2 fruit fly cellular contexts compared by ENCODE assay signal in genomic region chr3R:8356626-8357290, dm6.
A peak's percentile ranks its signal among the peaks of the same experiment; 100 is the strongest.
TF ChIP-seq lines count a peak whose summit lies in the region.

TSS of gene stck (plus strand) at chr3R:8356978.

TF ChIP-seq in whole organism, adult, 20 proteins besides CTCF, POLR2A, EP300 and RAD21 (continued from another document):
- no peak for TF ChIP-seq bab1 (GFP tag; optimal IDR thresholded peaks at IDR 0.05; lab: Kevin White, UChicago)

TF ChIP-seq in whole organism, embryonic, 481 proteins besides CTCF, POLR2A, EP300 and RAD21 (continued from another document and continues in another):
- TF ChIP-seq ind (GFP tag; optimal IDR thresholded peaks at IDR 0.05; lab: Kevin White, UChicago) (no peak), gfzf (GFP tag; optimal IDR thresholded peaks at IDR 0.05; lab: Kevin White, UChicago) (peak; percentile 94), otp (GFP tag; IDR thresholded peaks at IDR 0.05; lab: Robert Waterston, UW) (no peak), CG10147 (GFP tag; optimal IDR thresholded peaks at IDR 0.05; lab: Kevin White, UChicago) (no peak), oc (tag; optimal IDR thresholded peaks at IDR 0.05; lab: Kevin White, UChicago) (no peak), croc (GFP tag; conservative IDR thresholded peaks at IDR 0.05; lab: Robert Waterston, UW) (no peak), zen2 (GFP tag; IDR thresholded peaks at IDR 0.05; lab: Robert Waterston, UW; ENCODE audit: partially characterized antibody) (no peak), CG13123 (GFP tag; optimal IDR thresholded peaks at IDR 0.05; lab: Kevin White, UChicago) (no peak), CG5953 (GFP tag; IDR thresholded peaks at IDR 0.05; lab: Robert Waterston, UW) (no peak), caup (GFP tag; optimal IDR thresholded peaks at IDR 0.05; lab: Kevin White, UChicago; ENCODE audit: severe bottlenecking) (peak; percentile 17), stc (GFP tag; IDR thresholded peaks at IDR 0.05; lab: Robert Waterston, UW) (no peak), CG3407 (GFP tag; optimal IDR thresholded peaks at IDR 0.05; lab: Kevin White, UChicago) (peak; percentile 12), kah (GFP tag; optimal IDR thresholded peaks at IDR 0.05; lab: Kevin White, UChicago) (no peak), Asciz (GFP tag; optimal IDR thresholded peaks at IDR 0.05; lab: Kevin White, UChicago) (no peak), bbx (GFP tag; IDR thresholded peaks at IDR 0.05; lab: Robert Waterston, UW; ENCODE audit: partially characterized antibody) (peak; percentile 64), jigr1 (GFP tag; IDR thresholded peaks at IDR 0.05; lab: Robert Waterston, UW) (no peak), CG11456 (GFP tag; IDR thresholded peaks at IDR 0.05; lab: Robert Waterston, UW) (no peak), CG17186 (GFP tag; optimal IDR thresholded peaks at IDR 0.05; lab: Kevin White, UChicago) (peak; percentile 84), CG6813 (GFP tag; optimal IDR thresholded peaks at IDR 0.05; lab: Kevin White, UChicago) (no peak), CG12071 (GFP tag; optimal IDR thresholded peaks at IDR 0.05; lab: Kevin White, UChicago) (no peak), Awh (GFP tag; IDR thresholded peaks at IDR 0.05; lab: Robert Waterston, UW) (no peak), CG7357 (GFP tag; IDR thresholded peaks at IDR 0.05; lab: Robert Waterston, UW) (no peak), CG12659 (GFP tag; optimal IDR thresholded peaks at IDR 0.05; lab: Kevin White, UChicago) (peak; percentile 27), nerfin-2 (GFP tag; IDR thresholded peaks at IDR 0.05; lab: Robert Waterston, UW; ENCODE audit: partially characterized antibody) (no peak), CG6654 (GFP tag; optimal IDR thresholded peaks at IDR 0.05; lab: Kevin White, UChicago) (no peak), CG9817 (tag; optimal IDR thresholded peaks at IDR 0.05; lab: Kevin White, UChicago) (no peak), bigmax (GFP tag; optimal IDR thresholded peaks at IDR 0.05; lab: Kevin White, UChicago) (no peak), slou (GFP tag; optimal IDR thresholded peaks at IDR 0.05; lab: Kevin White, UChicago) (no peak), fru (optimal IDR thresholded peaks at IDR 0.05; lab: Kevin White, UChicago) (no peak), CG2129 (GFP tag; IDR thresholded peaks at IDR 0.05; lab: Robert Waterston, UW; ENCODE audit: partially characterized antibody) (peak; percentile 24; the same call in 1 of the 2 replicates), Lhr (GFP tag; optimal IDR thresholded peaks at IDR 0.05; lab: Kevin White, UChicago) (no peak), Trl (optimal IDR thresholded peaks at IDR 0.05; lab: Kevin White, UChicago) (no peak), Trl (GFP tag; optimal IDR thresholded peaks at IDR 0.05; lab: Kevin White, UChicago) (no peak), CG18011 (GFP tag; optimal IDR thresholded peaks at IDR 0.05; lab: Kevin White, UChicago) (no peak), C15 (GFP tag; IDR thresholded peaks at IDR 0.05; lab: Robert Waterston, UW) (no peak), tgo (GFP tag; IDR thresholded peaks at IDR 0.05; lab: Robert Waterston, UW) (no peak), Antp (GFP tag; optimal IDR thresholded peaks at IDR 0.05; lab: Kevin White, UChicago) (no peak), knrl (GFP tag; IDR thresholded peaks at IDR 0.05; lab: Robert Waterston, UW; ENCODE audit: partially characterized antibody) (peak; percentile 58; the same call in 2 of the 3 replicates), Hey (tag; optimal IDR thresholded peaks at IDR 0.05; lab: Kevin White, UChicago) (no peak), CG12236 (GFP tag; optimal IDR thresholded peaks at IDR 0.05; lab: Kevin White, UChicago) (no peak), CG11398 (GFP tag; optimal IDR thresholded peaks at IDR 0.05; lab: Kevin White, UChicago) (no peak), CG5245 (GFP tag; optimal IDR thresholded peaks at IDR 0.05; lab: Kevin White, UChicago) (no peak), CG2202 (tag; optimal IDR thresholded peaks at IDR 0.05; lab: Kevin White, UChicago) (no peak), CG4617 (GFP tag; optimal IDR thresholded peaks at IDR 0.05; lab: Kevin White, UChicago; ENCODE audit: borderline replicate concordance) (peak; percentile 91), trh (GFP tag; optimal IDR thresholded peaks at IDR 0.05; lab: Kevin White, UChicago) (no peak), Ets65A (GFP tag; lab: Kevin White, UChicago) (no peak), HmgD (GFP tag; optimal IDR thresholded peaks at IDR 0.05; lab: Kevin White, UChicago) (no peak), dysf (GFP tag; IDR thresholded peaks at IDR 0.05; lab: Robert Waterston, UW) (no peak), CG8290 (GFP tag; optimal IDR thresholded peaks at IDR 0.05; lab: Kevin White, UChicago) (no peak), CG8290 (tag; optimal IDR thresholded peaks at IDR 0.05; lab: Kevin White, UChicago) (peak in 1 of 2 experiments; percentile 27), CG4730 (GFP tag; IDR thresholded peaks at IDR 0.05; lab: Robert Waterston, UW) (no peak), CG2116 (GFP tag; optimal IDR thresholded peaks at IDR 0.05; lab: Kevin White, UChicago) (peak; percentile 87), CG2889 (GFP tag; IDR thresholded peaks at IDR 0.05; lab: Robert Waterston, UW) (no peak), CG10431 (GFP tag; optimal IDR thresholded peaks at IDR 0.05; lab: Kevin White, UChicago) (no peak), gsb (GFP tag; IDR thresholded peaks at IDR 0.05; lab: Robert Waterston, UW) (no peak), CG34224 (GFP tag; IDR thresholded peaks at IDR 0.05; lab: Robert Waterston, UW; ENCODE audit: partially characterized antibody) (peak; percentile 61), gem (tag; optimal IDR thresholded peaks at IDR 0.05; lab: Kevin White, UChicago) (no peak), TFAM (GFP tag; optimal IDR thresholded peaks at IDR 0.05; lab: Kevin White, UChicago) (no peak), wdn (GFP tag; IDR thresholded peaks at IDR 0.05; lab: Robert Waterston, UW) (no peak), Hmx (GFP tag; optimal IDR thresholded peaks at IDR 0.05; lab: Kevin White, UChicago) (no peak), CG12299 (tag; optimal IDR thresholded peaks at IDR 0.05; lab: Kevin White, UChicago) (no peak), CG3065 (GFP tag; optimal IDR thresholded peaks at IDR 0.05; lab: Kevin White, UChicago) (no peak), ken (GFP tag; IDR thresholded peaks at IDR 0.05; lab: Robert Waterston, UW) (no peak), scrt (GFP tag; optimal IDR thresholded peaks at IDR 0.05; lab: Kevin White, UChicago) (no peak), vvl (GFP tag; IDR thresholded peaks at IDR 0.05; lab: Robert Waterston, UW) (no peak), Elba2 (GFP tag; optimal IDR thresholded peaks at IDR 0.05; lab: Kevin White, UChicago) (no peak), jing (GFP tag; optimal IDR thresholded peaks at IDR 0.05; lab: Kevin White, UChicago) (no peak), CG10565 (GFP tag; optimal IDR thresholded peaks at IDR 0.05; lab: Kevin White, UChicago) (no peak), CG12155 (GFP tag; optimal IDR thresholded peaks at IDR 0.05; lab: Kevin White, UChicago) (no peak), Poxn (GFP tag; IDR thresholded peaks at IDR 0.05; lab: Robert Waterston, UW) (no peak), Gug (GFP tag; IDR thresholded peaks at IDR 0.05; lab: Robert Waterston, UW) (no peak), CG6683 (GFP tag; optimal IDR thresholded peaks at IDR 0.05; lab: Kevin White, UChicago) (no peak), sna (GFP tag; IDR thresholded peaks at IDR 0.05; lab: Robert Waterston, UW; ENCODE audit: partially characterized antibody) (no peak), CG1602 (GFP tag; optimal IDR thresholded peaks at IDR 0.05; lab: Kevin White, UChicago) (no peak), cad (GFP tag; optimal IDR thresholded peaks at IDR 0.05; lab: Kevin White, UChicago) (no peak), chif (GFP tag; optimal IDR thresholded peaks at IDR 0.05; lab: Kevin White, UChicago) (no peak), bab2 (GFP tag; optimal IDR thresholded peaks at IDR 0.05; lab: Kevin White, UChicago) (no peak), CG12219 (GFP tag; optimal IDR thresholded peaks at IDR 0.05; lab: Kevin White, UChicago) (no peak), CG2199 (GFP tag; IDR thresholded peaks at IDR 0.05; lab: Robert Waterston, UW) (no peak), repo (GFP tag; optimal IDR thresholded peaks at IDR 0.05; lab: Kevin White, UChicago) (no peak), eve (GFP tag; optimal IDR thresholded peaks at IDR 0.05; lab: Kevin White, UChicago) (no peak), Hr3 (GFP tag; optimal IDR thresholded peaks at IDR 0.05; lab: Kevin White, UChicago) (no peak), HLH54F (GFP tag; optimal IDR thresholded peaks at IDR 0.05; lab: Kevin White, UChicago) (no peak), grau (tag; optimal IDR thresholded peaks at IDR 0.05; lab: Kevin White, UChicago) (no peak), ems (GFP tag; optimal IDR thresholded peaks at IDR 0.05; lab: Kevin White, UChicago) (no peak), CG10267 (tag; optimal IDR thresholded peaks at IDR 0.05; lab: Kevin White, UChicago) (peak; percentile 14), ham (GFP tag; IDR thresholded peaks at IDR 0.05; lab: Robert Waterston, UW) (no peak), Dek (tag; optimal IDR thresholded peaks at IDR 0.05; lab: Kevin White, UChicago) (no peak), Dll (GFP tag; IDR thresholded peaks at IDR 0.05; lab: Robert Waterston, UW; ENCODE audit: partially characterized antibody) (peak; percentile 50; the same call in 2 of the 4 replicates), CG4328 (GFP tag; optimal IDR thresholded peaks at IDR 0.05; lab: Kevin White, UChicago) (no peak), CG31365 (tag; optimal IDR thresholded peaks at IDR 0.05; lab: Kevin White, UChicago) (no peak), CG7372 (GFP tag; IDR thresholded peaks at IDR 0.05; lab: Robert Waterston, UW) (no peak), CG3995 (GFP tag; optimal IDR thresholded peaks at IDR 0.05; lab: Kevin White, UChicago) (no peak), corto (GFP tag; optimal IDR thresholded peaks at IDR 0.05; lab: Kevin White, UChicago) (no peak), cwo (GFP tag; optimal IDR thresholded peaks at IDR 0.05; lab: Kevin White, UChicago) (no peak), dm (GFP tag; optimal IDR thresholded peaks at IDR 0.05; lab: Kevin White, UChicago) (no peak), gro (GFP tag; optimal IDR thresholded peaks at IDR 0.05; lab: Kevin White, UChicago) (peak; percentile 30), HLHmδ (GFP tag; optimal IDR thresholded peaks at IDR 0.05; lab: Kevin White, UChicago) (no peak), hth (optimal IDR thresholded peaks at IDR 0.05; lab: Kevin White, UChicago) (no peak), Optix (GFP tag; IDR thresholded peaks at IDR 0.05; lab: Robert Waterston, UW) (no peak), ftz-f1 (GFP tag; optimal IDR thresholded peaks at IDR 0.05; lab: Kevin White, UChicago) (no peak), Atf6 (GFP tag; IDR thresholded peaks at IDR 0.05; lab: Robert Waterston, UW) (no peak), Mrtf (GFP tag; IDR thresholded peaks at IDR 0.05; lab: Robert Waterston, UW) (no peak), Drgx (GFP tag; IDR thresholded peaks at IDR 0.05; lab: Robert Waterston, UW) (no peak), CoRest (tag; optimal IDR thresholded peaks at IDR 0.05; lab: Kevin White, UChicago) (peak; percentile 44), CG17912 (GFP tag; optimal IDR thresholded peaks at IDR 0.05; lab: Kevin White, UChicago) (peak; percentile 18), lbe (GFP tag; optimal IDR thresholded peaks at IDR 0.05; lab: Kevin White, UChicago) (no peak), CG17802 (tag; optimal IDR thresholded peaks at IDR 0.05; lab: Kevin White, UChicago) (no peak), CG14860 (GFP tag; IDR thresholded peaks at IDR 0.05; lab: Robert Waterston, UW; ENCODE audit: partially characterized antibody) (peak; percentile 56; the same call in 1 of the 3 replicates), tna (GFP tag; IDR thresholded peaks at IDR 0.05; lab: Robert Waterston, UW; ENCODE audit: partially characterized antibody) (peak; percentile 70), Lpt (GFP tag; optimal IDR thresholded peaks at IDR 0.05; lab: Kevin White, UChicago) (no peak), CG10462 (GFP tag; optimal IDR thresholded peaks at IDR 0.05; lab: Kevin White, UChicago) (no peak), stwl (tag; optimal IDR thresholded peaks at IDR 0.05; lab: Kevin White, UChicago) (peak; percentile 31), gsb-n (tag; optimal IDR thresholded peaks at IDR 0.05; lab: Kevin White, UChicago) (no peak), emc (GFP tag; optimal IDR thresholded peaks at IDR 0.05; lab: Kevin White, UChicago) (no peak), tx (GFP tag; optimal IDR thresholded peaks at IDR 0.05; lab: Kevin White, UChicago) (no peak), salm (tag; optimal IDR thresholded peaks at IDR 0.05; lab: Kevin White, UChicago) (no peak), wek (GFP tag; optimal IDR thresholded peaks at IDR 0.05; lab: Kevin White, UChicago) (peak; percentile 11), CG4820 (GFP tag; optimal IDR thresholded peaks at IDR 0.05; lab: Kevin White, UChicago) (no peak), Dad (GFP tag; optimal IDR thresholded peaks at IDR 0.05; lab: Kevin White, UChicago) (no peak), hbn (GFP tag; IDR thresholded peaks at IDR 0.05; lab: Robert Waterston, UW; ENCODE audit: partially characterized antibody) (0 out of 2 replicates have a peak, but pooled peaks have one; percentile 45), CG8765 (GFP tag; IDR thresholded peaks at IDR 0.05; lab: Robert Waterston, UW) (no peak), pfk (GFP tag; optimal IDR thresholded peaks at IDR 0.05; lab: Kevin White, UChicago) (no peak), CG34376 (GFP tag; optimal IDR thresholded peaks at IDR 0.05; lab: Kevin White, UChicago) (peak; percentile 81), Dip2 (GFP tag; IDR thresholded peaks at IDR 0.05; lab: Robert Waterston, UW) (no peak), sr (GFP tag; IDR thresholded peaks at IDR 0.05; lab: Robert Waterston, UW) (no peak), CG43689 (GFP tag; IDR thresholded peaks at IDR 0.05; lab: Robert Waterston, UW) (no peak), CG9437 (GFP tag; optimal IDR thresholded peaks at IDR 0.05; lab: Kevin White, UChicago) (no peak), CG2875 (GFP tag; optimal IDR thresholded peaks at IDR 0.05; lab: Kevin White, UChicago) (no peak), E2f1 (GFP tag; IDR thresholded peaks at IDR 0.05; lab: Robert Waterston, UW) (no peak), NK7.1 (GFP tag; optimal IDR thresholded peaks at IDR 0.05; lab: Kevin White, UChicago) (no peak), CkIIα-i1 (GFP tag; IDR thresholded peaks at IDR 0.05; lab: Robert Waterston, UW) (no peak), Meics (GFP tag; optimal IDR thresholded peaks at IDR 0.05; lab: Kevin White, UChicago) (no peak), CG1832 (GFP tag; optimal IDR thresholded peaks at IDR 0.05; lab: Kevin White, UChicago) (no peak), Dfd (GFP tag; optimal IDR thresholded peaks at IDR 0.05; lab: Kevin White, UChicago) (no peak), CG11696 (GFP tag; IDR thresholded peaks at IDR 0.05; lab: Robert Waterston, UW) (no peak), sqz (GFP tag; optimal IDR thresholded peaks at IDR 0.05; lab: Kevin White, UChicago) (no peak)
